Worm (Caenorhabditis elegans): Measurements from ENCODE around the gene nhr-141.

ce11 chrV:7485000-7485399, 40.5 kb downstream of the nhr-141 start, which contains the start of gene srbc-8:
- TF ChIP-seq flt-1 (GFP tag; IDR thresholded peaks at IDR 0.05) (no peak), tbx-11 (GFP tag; IDR thresholded peaks at IDR 0.05) (no peak), ama-1 (optimal IDR thresholded peaks at IDR 0.05) (no peak), F13C5.2 (tag; optimal IDR thresholded peaks at IDR 0.05) (no peak), hnd-1 (tag; optimal IDR thresholded peaks at IDR 0.05) (no peak), ceh-36 (tag; optimal IDR thresholded peaks at IDR 0.05) (no peak)

All from whole organism, early embryonic.